Fruit fly (Drosophila melanogaster): ENCODE measurements around the gene nAChRbeta3.

nAChRbeta3 gene

DNA sequence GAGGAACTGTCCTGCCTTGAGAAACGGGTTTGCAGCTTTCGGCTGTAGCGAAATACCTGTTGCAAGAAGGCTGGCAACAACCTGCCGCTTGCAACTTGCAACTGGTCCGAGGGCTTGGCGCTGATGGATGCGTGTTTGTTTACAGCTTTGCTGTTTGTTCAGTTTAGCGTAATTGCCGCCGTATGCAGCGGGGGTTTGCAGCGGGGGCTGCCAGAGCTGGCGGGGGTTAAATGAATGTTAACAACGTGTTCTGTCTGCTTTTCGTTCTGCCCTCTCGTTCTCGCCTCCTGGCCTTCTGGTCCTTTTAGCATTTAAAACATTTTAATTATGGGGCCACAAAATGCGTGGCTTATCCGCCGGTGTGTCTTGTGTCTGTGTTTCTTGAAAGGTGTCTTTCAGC, 45.0 kb upstream of the nAChRbeta3 start:
- TF ChIP-seq Med (GFP tag) (peak; percentile 26), CG8944 (GFP tag; optimal IDR thresholded peaks at IDR 0.05) (no peak), Usf (GFP tag; optimal IDR thresholded peaks at IDR 0.05) (no peak), CG16815 (GFP tag; optimal IDR thresholded peaks at IDR 0.05) (no peak), wor (GFP tag; IDR thresholded peaks at IDR 0.05) (no peak), da (GFP tag; optimal IDR thresholded peaks at IDR 0.05) (no peak), bbx (GFP tag; IDR thresholded peaks at IDR 0.05; ENCODE audit: partially characterized antibody) (peak; percentile 6; the same call in 1 of the 2 replicates), Oaz (GFP tag; IDR thresholded peaks at IDR 0.05) (no peak), Ets65A (GFP tag) (peak; percentile 6), CG8765 (GFP tag; IDR thresholded peaks at IDR 0.05) (0 out of 2 replicates have a peak, but pooled peaks have one; percentile 23), Neu2 (GFP tag; optimal IDR thresholded peaks at IDR 0.05; ENCODE audit: borderline replicate concordance) (no peak), CG15601 (tag; optimal IDR thresholded peaks at IDR 0.05) (no peak), CG6175 (GFP tag; IDR thresholded peaks at IDR 0.05) (0 out of 3 replicates have a peak, but pooled peaks have one; percentile 42), CG8478 (optimal IDR thresholded peaks at IDR 0.05) (no peak), disco-r (GFP tag; optimal IDR thresholded peaks at IDR 0.05) (no peak), CG16863 (GFP tag; optimal IDR thresholded peaks at IDR 0.05) (no peak), slbo (GFP tag; IDR thresholded peaks at IDR 0.05) (no peak), CG15269 (tag; optimal IDR thresholded peaks at IDR 0.05) (no peak), Drgx (GFP tag; IDR thresholded peaks at IDR 0.05) (no peak), E2f2 (GFP tag; IDR thresholded peaks at IDR 0.05) (no peak), CG6765 (GFP tag; optimal IDR thresholded peaks at IDR 0.05) (no peak), knrl (GFP tag; IDR thresholded peaks at IDR 0.05; ENCODE audit: partially characterized antibody) (no peak)

DNA sequence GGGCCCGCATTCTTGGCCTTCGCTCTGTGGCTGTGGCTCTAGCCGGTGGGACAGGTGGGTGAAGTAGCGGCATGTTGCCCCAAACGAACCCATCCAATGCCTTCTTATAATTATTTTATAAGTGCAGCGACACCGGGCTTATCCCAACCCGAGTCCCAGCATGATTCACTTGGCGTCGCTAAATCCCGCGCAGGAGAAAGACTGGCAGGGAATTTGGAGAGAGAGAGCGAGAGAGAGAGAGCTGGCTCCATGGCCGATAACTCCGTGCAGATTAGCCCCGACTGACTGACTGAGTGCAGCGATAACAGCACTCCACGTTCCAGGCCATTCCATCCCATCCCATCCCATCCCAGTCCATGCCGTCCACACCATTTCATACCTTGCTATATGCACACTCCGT, 43.3 kb upstream of the nAChRbeta3 start:
- TF ChIP-seq CG5245 (GFP tag; optimal IDR thresholded peaks at IDR 0.05) (no peak), Hr51 (GFP tag; optimal IDR thresholded peaks at IDR 0.05) (no peak), CG31441 (GFP tag; IDR thresholded peaks at IDR 0.05) (no peak), CG15011 (GFP tag; optimal IDR thresholded peaks at IDR 0.05) (no peak), CG15514 (GFP tag; optimal IDR thresholded peaks at IDR 0.05) (no peak), unc-4 (GFP tag; IDR thresholded peaks at IDR 0.05; ENCODE audit: partially characterized antibody) (no peak), dimm (GFP tag; IDR thresholded peaks at IDR 0.05) (no peak), Trl (optimal IDR thresholded peaks at IDR 0.05) (peak in 1 of 2 experiments; percentile 24), Trl (GFP tag; optimal IDR thresholded peaks at IDR 0.05) (no peak), NC2α (GFP tag; optimal IDR thresholded peaks at IDR 0.05) (no peak), Antp (GFP tag; optimal IDR thresholded peaks at IDR 0.05) (no peak), sens (GFP tag) (peak; percentile 8), salm (tag; optimal IDR thresholded peaks at IDR 0.05) (no peak), usp (GFP tag; optimal IDR thresholded peaks at IDR 0.05) (no peak), Xbp1 (GFP tag; optimal IDR thresholded peaks at IDR 0.05) (no peak), CG15696 (tag; optimal IDR thresholded peaks at IDR 0.05) (no peak), Med (GFP tag) (peak; percentile 47), CG3847 (GFP tag; IDR thresholded peaks at IDR 0.05) (no peak), CG11504 (tag; optimal IDR thresholded peaks at IDR 0.05) (no peak)

DNA sequence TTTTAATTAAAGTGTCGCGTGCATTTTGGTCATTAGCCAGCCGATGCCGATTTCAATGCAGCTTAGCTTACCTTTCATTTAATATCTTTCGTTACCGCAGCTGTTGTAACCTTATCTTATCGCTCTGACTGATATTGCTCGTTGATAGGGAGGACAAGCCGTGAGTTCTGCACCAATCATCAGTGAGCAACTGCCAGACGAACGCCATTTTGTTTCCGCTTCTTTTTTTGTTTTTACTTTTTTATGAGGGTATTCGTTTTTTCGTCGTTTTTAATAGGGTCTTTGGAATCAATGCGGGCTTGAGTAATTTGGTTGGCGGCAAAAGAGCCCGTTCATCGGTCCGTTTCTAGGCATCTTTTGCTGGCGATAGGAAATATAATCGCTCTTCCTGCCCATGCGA, 39.9 kb upstream of the nAChRbeta3 start:
- no peak for TF ChIP-seq CG3281 (GFP tag; optimal IDR thresholded peaks at IDR 0.05)
- no peak for TF ChIP-seq ind (GFP tag; optimal IDR thresholded peaks at IDR 0.05)
- no peak for TF ChIP-seq HmgZ (tag; optimal IDR thresholded peaks at IDR 0.05)
- TF ChIP-seq dysf (GFP tag; IDR thresholded peaks at IDR 0.05), result no peak
- no peak for TF ChIP-seq CG13296 (GFP tag; optimal IDR thresholded peaks at IDR 0.05)
- TF ChIP-seq dm (GFP tag; optimal IDR thresholded peaks at IDR 0.05), result no peak
- no peak for TF ChIP-seq CG32772 (GFP tag; IDR thresholded peaks at IDR 0.05)
- TF ChIP-seq ato (GFP tag; IDR thresholded peaks at IDR 0.05; ENCODE audit: partially characterized antibody), result no peak
- TF ChIP-seq CG9876 (GFP tag; optimal IDR thresholded peaks at IDR 0.05), result no peak
- no peak for TF ChIP-seq CG5953 (GFP tag; IDR thresholded peaks at IDR 0.05)
- TF ChIP-seq Nf-YB (GFP tag; optimal IDR thresholded peaks at IDR 0.05), result peak; percentile 93
- no peak for TF ChIP-seq CG34224 (GFP tag; IDR thresholded peaks at IDR 0.05; ENCODE audit: partially characterized antibody)
- no peak for TF ChIP-seq schlank (tag; optimal IDR thresholded peaks at IDR 0.05)
- TF ChIP-seq Ets65A (GFP tag), result peak; percentile 7

Measured in whole organism, embryonic.